Worm (Caenorhabditis elegans): ENCODE results near the gene eri-1.

DNA sequence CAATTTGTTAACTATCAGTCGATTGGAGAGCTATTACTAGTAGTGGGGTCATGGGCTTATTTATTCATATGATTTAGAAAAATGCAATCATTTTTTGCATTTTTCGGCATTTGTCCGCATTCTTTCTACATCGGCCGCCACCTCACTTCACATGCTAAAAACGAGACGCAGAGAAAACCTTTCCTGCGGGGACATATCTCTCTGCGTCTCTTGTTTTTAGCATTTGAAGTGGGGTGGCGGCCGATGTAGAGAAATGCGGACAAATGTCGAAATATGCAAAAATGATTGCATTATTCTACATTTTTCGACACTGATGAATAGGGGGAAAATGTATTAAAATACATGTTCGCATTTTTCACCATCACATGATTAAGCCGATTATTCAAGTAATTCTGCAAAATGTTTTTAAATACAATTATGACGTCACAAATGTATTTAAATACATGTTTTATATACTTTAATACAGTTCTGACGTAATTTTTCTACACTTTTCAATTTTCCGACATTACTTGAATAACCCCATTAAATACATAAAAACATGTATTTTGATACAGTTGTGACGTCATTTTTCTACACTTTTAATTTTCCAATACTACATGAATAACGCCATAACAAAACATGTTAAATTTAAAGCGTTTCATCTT lies 47.5 kb downstream of the eri-1 start:
- no peak for TF ChIP-seq ztf-3 (GFP tag; optimal IDR thresholded peaks at IDR 0.05)
- TF ChIP-seq nhr-90 (tag; optimal IDR thresholded peaks at IDR 0.05): no peak
- TF ChIP-seq mes-4 (tag; optimal IDR thresholded peaks at IDR 0.05): no peak
- no peak for TF ChIP-seq ets-4 (GFP tag; optimal IDR thresholded peaks at IDR 0.05)
- TF ChIP-seq F55B11.4 (tag; optimal IDR thresholded peaks at IDR 0.05; ENCODE audit: borderline replicate concordance, insufficient read depth): no peak

All from whole organism, young adult.